Worm (Caenorhabditis elegans): ENCODE measurements around the gene F44E5.5.

DNA sequence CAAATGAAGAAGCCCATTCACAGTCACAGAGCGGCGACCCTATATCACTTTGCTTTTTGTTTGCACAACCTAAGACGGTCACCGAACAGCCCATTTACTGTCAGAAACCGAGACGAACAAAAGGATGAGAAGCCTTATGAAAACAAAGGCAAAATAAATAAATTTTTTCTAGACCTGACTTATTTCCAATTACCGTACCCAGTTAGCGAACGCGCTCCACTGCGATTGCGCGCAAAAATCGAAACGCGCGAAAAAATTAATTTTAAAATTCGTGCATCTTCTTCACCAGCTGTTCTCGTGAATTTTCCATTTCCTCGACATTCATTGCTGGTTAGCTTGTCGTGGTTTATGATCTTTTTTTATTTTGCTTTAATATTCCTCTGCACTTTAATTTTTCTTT is 23.0 kb downstream of the F44E5.5 start, which contains the start of gene F43G6.16:
- TF ChIP-seq skn-1 (tag; optimal IDR thresholded peaks at IDR 0.05) (no peak), tbx-2 (tag; optimal IDR thresholded peaks at IDR 0.05) (no peak), ztf-4 (tag; optimal IDR thresholded peaks at IDR 0.05) (no peak), ama-1 (optimal IDR thresholded peaks at IDR 0.05) (no peak)

All from whole organism, L1 larva.